Worm (Caenorhabditis elegans): ENCODE measurements around the gene str-125.

The str-125 gene

ce11 chrV:17089342-17089741 is 13.5 kb upstream of the str-125 start, which contains the start of gene T05E12.6:
TSS of gene T05E12.6 (minus strand) at chrV:17089442.
- TF ChIP-seq ref-1 (GFP tag; conservative IDR thresholded peaks at IDR 0.05) = no peak
- no peak for TF ChIP-seq ztf-29 (GFP tag; IDR thresholded peaks at IDR 0.05)
- no peak for TF ChIP-seq med-1 (GFP tag; optimal IDR thresholded peaks at IDR 0.05; ENCODE audit: insufficient read depth)
- no peak for TF ChIP-seq tab-1 (GFP tag; IDR thresholded peaks at IDR 0.05)

ce11 chrV:17082718-17083117 is 6.9 kb upstream of the str-125 start, which contains the start of gene T05E12.9:
TSS of gene T05E12.9 (minus strand) at chrV:17082818.
- TF ChIP-seq ztf-29 (GFP tag; IDR thresholded peaks at IDR 0.05) (no peak), T22C8.4 (GFP tag; IDR thresholded peaks at IDR 0.05) (no peak), tab-1 (GFP tag; IDR thresholded peaks at IDR 0.05) (no peak), flt-1 (GFP tag; IDR thresholded peaks at IDR 0.05) (no peak), klf-2 (GFP tag; conservative IDR thresholded peaks at IDR 0.05) (no peak), ref-1 (GFP tag; conservative IDR thresholded peaks at IDR 0.05) (no peak), med-1 (GFP tag; optimal IDR thresholded peaks at IDR 0.05; ENCODE audit: insufficient read depth) (no peak), cog-1 (tag; optimal IDR thresholded peaks at IDR 0.05) (no peak), ztf-23 (GFP tag; IDR thresholded peaks at IDR 0.05) (no peak)

ce11 chrV:17079795-17080194 is 4.0 kb upstream of the str-125 start, which contains the start of gene srw-20:
TSS of gene srw-20 (minus strand) at chrV:17079895.
- TF ChIP-seq tab-1 (GFP tag; IDR thresholded peaks at IDR 0.05) = no peak
- no peak for TF ChIP-seq ztf-29 (GFP tag; IDR thresholded peaks at IDR 0.05)
- no peak for TF ChIP-seq cog-1 (tag; optimal IDR thresholded peaks at IDR 0.05)
- TF ChIP-seq flt-1 (GFP tag; IDR thresholded peaks at IDR 0.05) = no peak
- TF ChIP-seq T22C8.4 (GFP tag; IDR thresholded peaks at IDR 0.05) = no peak
- TF ChIP-seq ztf-23 (GFP tag; IDR thresholded peaks at IDR 0.05) = no peak
- no peak for TF ChIP-seq klf-2 (GFP tag; conservative IDR thresholded peaks at IDR 0.05)
- no peak for TF ChIP-seq med-1 (GFP tag; optimal IDR thresholded peaks at IDR 0.05; ENCODE audit: insufficient read depth)
- TF ChIP-seq ref-1 (GFP tag; conservative IDR thresholded peaks at IDR 0.05) = no peak

- no peak for TF ChIP-seq flt-1 (GFP tag; IDR thresholded peaks at IDR 0.05)
- TF ChIP-seq T22C8.4 (GFP tag; IDR thresholded peaks at IDR 0.05) = no peak
- no peak for TF ChIP-seq ztf-23 (GFP tag; IDR thresholded peaks at IDR 0.05)
- no peak for TF ChIP-seq ref-1 (GFP tag; conservative IDR thresholded peaks at IDR 0.05)
- TF ChIP-seq ztf-29 (GFP tag; IDR thresholded peaks at IDR 0.05) = no peak
- TF ChIP-seq tab-1 (GFP tag; IDR thresholded peaks at IDR 0.05) = no peak
- no peak for TF ChIP-seq klf-2 (GFP tag; conservative IDR thresholded peaks at IDR 0.05)
- no peak for TF ChIP-seq cog-1 (tag; optimal IDR thresholded peaks at IDR 0.05)
- no peak for TF ChIP-seq med-1 (GFP tag; optimal IDR thresholded peaks at IDR 0.05; ENCODE audit: insufficient read depth)
These were observed 2.1 kb upstream of the str-125 start, which contains the start of gene T05E12.3 for ce11 chrV:17077889-17078288. TSS of gene T05E12.3 (minus strand) at chrV:17077989.

- TF ChIP-seq ref-1 (GFP tag; conservative IDR thresholded peaks at IDR 0.05) (no peak), tab-1 (GFP tag; IDR thresholded peaks at IDR 0.05) (no peak), med-1 (GFP tag; optimal IDR thresholded peaks at IDR 0.05; ENCODE audit: insufficient read depth) (no peak), T22C8.4 (GFP tag; IDR thresholded peaks at IDR 0.05) (no peak), ztf-23 (GFP tag; IDR thresholded peaks at IDR 0.05) (no peak), cog-1 (tag; optimal IDR thresholded peaks at IDR 0.05) (no peak), ztf-29 (GFP tag; IDR thresholded peaks at IDR 0.05) (no peak), klf-2 (GFP tag; conservative IDR thresholded peaks at IDR 0.05) (no peak), flt-1 (GFP tag; IDR thresholded peaks at IDR 0.05) (no peak)
These were observed 4.2 kb downstream of the str-125 start, which contains the start of gene srbc-14 for ce11 chrV:17071578-17071977. TSS of gene srbc-14 (minus strand) at chrV:17071678.

ce11 chrV:17068839-17069238 is 7.0 kb downstream of the str-125 start, which contains the start of gene T05E12.8:
TSS of gene T05E12.8 (plus strand) at chrV:17069139.
- TF ChIP-seq T22C8.4 (GFP tag; IDR thresholded peaks at IDR 0.05) (no peak), cog-1 (tag; optimal IDR thresholded peaks at IDR 0.05) (no peak), med-1 (GFP tag; optimal IDR thresholded peaks at IDR 0.05; ENCODE audit: insufficient read depth) (no peak), flt-1 (GFP tag; IDR thresholded peaks at IDR 0.05) (no peak), klf-2 (GFP tag; conservative IDR thresholded peaks at IDR 0.05) (no peak), ztf-23 (GFP tag; IDR thresholded peaks at IDR 0.05) (no peak), tab-1 (GFP tag; IDR thresholded peaks at IDR 0.05) (no peak), ztf-29 (GFP tag; IDR thresholded peaks at IDR 0.05) (no peak), ref-1 (GFP tag; conservative IDR thresholded peaks at IDR 0.05) (no peak)

ce11 chrV:17066634-17067033 is 9.2 kb downstream of the str-125 start:
- TF ChIP-seq tab-1 (GFP tag; IDR thresholded peaks at IDR 0.05) (no peak), med-1 (GFP tag; optimal IDR thresholded peaks at IDR 0.05; ENCODE audit: insufficient read depth) (no peak), cog-1 (tag; optimal IDR thresholded peaks at IDR 0.05) (no peak), ref-1 (GFP tag; conservative IDR thresholded peaks at IDR 0.05) (no peak)

ce11 chrV:17064676-17065075 is 11.1 kb downstream of the str-125 start, which contains the start of gene srh-255:
TSS of gene srh-255 (plus strand) at chrV:17064976.
- TF ChIP-seq ztf-23 (GFP tag; IDR thresholded peaks at IDR 0.05) (no peak), ref-1 (GFP tag; conservative IDR thresholded peaks at IDR 0.05) (no peak), T22C8.4 (GFP tag; IDR thresholded peaks at IDR 0.05) (no peak), med-1 (GFP tag; optimal IDR thresholded peaks at IDR 0.05; ENCODE audit: insufficient read depth) (no peak), flt-1 (GFP tag; IDR thresholded peaks at IDR 0.05) (no peak), ztf-29 (GFP tag; IDR thresholded peaks at IDR 0.05) (no peak)

ce11 chrV:17061585-17061984 is 14.2 kb downstream of the str-125 start, which contains the start of gene F28B1.9:
TSS of gene F28B1.9 (plus strand) at chrV:17061885.
- TF ChIP-seq ztf-23 (GFP tag; IDR thresholded peaks at IDR 0.05) (no peak), ref-1 (GFP tag; conservative IDR thresholded peaks at IDR 0.05) (no peak), ztf-29 (GFP tag; IDR thresholded peaks at IDR 0.05) (no peak), med-1 (GFP tag; optimal IDR thresholded peaks at IDR 0.05; ENCODE audit: insufficient read depth) (no peak), cog-1 (tag; optimal IDR thresholded peaks at IDR 0.05) (no peak), tab-1 (GFP tag; IDR thresholded peaks at IDR 0.05) (no peak), klf-2 (GFP tag; conservative IDR thresholded peaks at IDR 0.05) (no peak), flt-1 (GFP tag; IDR thresholded peaks at IDR 0.05) (no peak), T22C8.4 (GFP tag; IDR thresholded peaks at IDR 0.05) (no peak)

- TF ChIP-seq tab-1 (GFP tag; IDR thresholded peaks at IDR 0.05) (no peak), ztf-29 (GFP tag; IDR thresholded peaks at IDR 0.05) (no peak), ztf-23 (GFP tag; IDR thresholded peaks at IDR 0.05) (no peak), flt-1 (GFP tag; IDR thresholded peaks at IDR 0.05) (no peak), klf-2 (GFP tag; conservative IDR thresholded peaks at IDR 0.05) (no peak), ref-1 (GFP tag; conservative IDR thresholded peaks at IDR 0.05) (no peak), T22C8.4 (GFP tag; IDR thresholded peaks at IDR 0.05) (no peak), cog-1 (tag; optimal IDR thresholded peaks at IDR 0.05) (no peak), med-1 (GFP tag; optimal IDR thresholded peaks at IDR 0.05; ENCODE audit: insufficient read depth) (no peak)
These were observed 15.8 kb downstream of the str-125 start, which contains the start of gene sri-66 for ce11 chrV:17059987-17060386. TSS of gene sri-66 (plus strand) at chrV:17060287.
